Worm (Caenorhabditis elegans) whole organism, L2 larva: ENCODE data around the gene C17H12.37.

ENCODE experiments used
- Y55F3AM.14 ChIP-seq: fragments of 200-800 bp; sonication (Bioruptor generic); optimal IDR thresholded peaks from 2 replicates; lab custom pipeline; 2018; ENCODE audit warnings: mild to moderate bottlenecking, missing genetic modification characterization, missing compliant biosample characterization
- ZK546.5 ChIP-seq: sonication (generic microtip); optimal IDR thresholded peaks from 2 replicates; lab custom pipeline; 2017; ENCODE audit warnings: missing biosample characterization, missing genetic modification characterization
- alr-1 ChIP-seq: fragments of 150-350 bp; optimal IDR thresholded peaks from 2 replicates; lab custom pipeline; 2014; ENCODE audit warnings: missing biosample characterization, missing genetic modification characterization
- aly-2 ChIP-seq: fragments of 150-350 bp; optimal IDR thresholded peaks from 2 replicates; lab custom pipeline; 2014; ENCODE audit warnings: missing biosample characterization, missing genetic modification characterization
- ama-1 ChIP-seq: fragments of 150-350 bp; optimal IDR thresholded peaks from 2 replicates; lab custom pipeline; 2018; ENCODE audit warnings: inconsistent platforms
- ceh-82 ChIP-seq: fragments of 150-350 bp; optimal IDR thresholded peaks from 2 replicates; lab custom pipeline; 2014; ENCODE audit warnings: missing biosample characterization, missing genetic modification characterization
- crh-2 ChIP-seq: sonication (generic microtip); optimal IDR thresholded peaks from 2 replicates; lab custom pipeline; 2017; ENCODE audit warnings: missing biosample characterization, missing genetic modification characterization
- dmd-4 ChIP-seq: sonication (generic microtip); optimal IDR thresholded peaks from 2 replicates; lab custom pipeline; 2017; ENCODE audit warnings: missing biosample characterization, missing genetic modification characterization
- egl-27 ChIP-seq: sonication (generic microtip); optimal IDR thresholded peaks from 3 replicates; lab custom pipeline; 2017; ENCODE audit warnings: missing biosample characterization, missing genetic modification reagents, missing genetic modification characterization
- elt-3 ChIP-seq: sonication (generic microtip); optimal IDR thresholded peaks from 2 replicates; lab custom pipeline; 2017; ENCODE audit warnings: missing biosample characterization, missing genetic modification characterization
- fos-1 ChIP-seq: fragments of 150-350 bp; optimal IDR thresholded peaks from 2 replicates; lab custom pipeline; 2014; ENCODE audit warnings: missing biosample characterization, missing genetic modification characterization
- gmeb-1 ChIP-seq: fragments of 150-350 bp; optimal IDR thresholded peaks from 2 replicates; lab custom pipeline; 2014; ENCODE audit warnings: missing biosample characterization, missing genetic modification characterization
- lin-11 ChIP-seq: fragments of 150-350 bp; sonication (generic microtip); optimal IDR thresholded peaks from 2 replicates; lab custom pipeline; 2014; ENCODE audit warnings: missing biosample characterization, missing genetic modification characterization, inconsistent platforms, mixed read lengths
- lsy-2 ChIP-seq, 2 experiments: fragments of 150-350 bp in 1 of 2; sonication (generic microtip) in 1 of 2; optimal IDR thresholded peaks; 2 replicates each; lab custom pipeline; 2014 to 2017; ENCODE audit warnings: missing biosample characterization in 2 of 2, missing genetic modification characterization in 2 of 2
- mab-5 ChIP-seq: fragments of 150-350 bp; optimal IDR thresholded peaks from 2 replicates; lab custom pipeline; 2014; ENCODE audit warnings: missing biosample characterization, missing genetic modification characterization
- mdl-1 ChIP-seq, 2 experiments: fragments of 150-350 bp in 1 of 2; sonication (generic microtip) in 1 of 2; optimal IDR thresholded peaks; 2 replicates each; lab custom pipeline; 2017; ENCODE audit warnings: missing biosample characterization in 2 of 2, missing genetic modification characterization in 2 of 2
- nhr-10 ChIP-seq: sonication (generic microtip); optimal IDR thresholded peaks from 2 replicates; lab custom pipeline; 2017; ENCODE audit warnings: missing biosample characterization, missing genetic modification characterization
- nhr-11 ChIP-seq: fragments of 150-350 bp; optimal IDR thresholded peaks from 2 replicates; lab custom pipeline; 2014; ENCODE audit warnings: missing biosample characterization, missing genetic modification characterization
- nhr-21 ChIP-seq: fragments of 150-350 bp; optimal IDR thresholded peaks from 2 replicates; lab custom pipeline; 2014; ENCODE audit warnings: missing biosample characterization, missing genetic modification characterization
- nhr-23 ChIP-seq: fragments of 150-350 bp; optimal IDR thresholded peaks from 2 replicates; lab custom pipeline; 2014; ENCODE audit warnings: missing biosample characterization, missing genetic modification reagents, missing genetic modification characterization
- nhr-25 ChIP-seq: fragments of 150-350 bp; sonication (generic microtip); optimal IDR thresholded peaks from 3 replicates; lab custom pipeline; 2014; ENCODE audit warnings: missing biosample characterization, missing genetic modification characterization
- nhr-77 ChIP-seq: fragments of 150-350 bp; optimal IDR thresholded peaks from 2 replicates; lab custom pipeline; 2014; ENCODE audit warnings: missing biosample characterization, missing genetic modification characterization
- peb-1 ChIP-seq: fragments of 150-350 bp; optimal IDR thresholded peaks from 2 replicates; lab custom pipeline; 2014; ENCODE audit warnings: missing biosample characterization, missing genetic modification characterization
- sem-4 ChIP-seq: fragments of 150-350 bp; optimal IDR thresholded peaks from 2 replicates; lab custom pipeline; 2014; ENCODE audit warnings: missing biosample characterization, missing genetic modification reagents, missing genetic modification characterization
- sma-3 ChIP-seq: sonication (generic microtip); optimal IDR thresholded peaks from 2 replicates; lab custom pipeline; 2016; ENCODE audit warnings: missing genetic modification reagents, missing genetic modification characterization, missing compliant biosample characterization
- sma-9 ChIP-seq, 2 experiments: fragments of 150-350 bp in 1 of 2; sonication (generic microtip) in 1 of 2; optimal IDR thresholded peaks; 2 replicates each; lab custom pipeline; 2014 to 2016; ENCODE audit warnings: missing genetic modification characterization in 2 of 2, mild to moderate bottlenecking in 1 of 2, missing biosample characterization in 1 of 2, missing compliant biosample characterization in 1 of 2, missing genetic modification reagents in 1 of 2, moderate library complexity in 1 of 2
- snpc-4 ChIP-seq: fragments of 150-350 bp; optimal IDR thresholded peaks from 2 replicates; lab custom pipeline; 2014; ENCODE audit warnings: missing biosample characterization, missing genetic modification characterization
- unc-55 ChIP-seq: fragments of 150-350 bp; sonication (generic microtip); optimal IDR thresholded peaks from 3 replicates; lab custom pipeline; 2014; ENCODE audit warnings: missing biosample characterization, missing genetic modification reagents, missing genetic modification characterization
- unc-62 ChIP-seq: fragments of 150-350 bp; optimal IDR thresholded peaks from 2 replicates; lab custom pipeline; 2014; ENCODE audit warnings: missing biosample characterization, missing genetic modification reagents, missing genetic modification characterization
- zag-1 ChIP-seq: fragments of 150-350 bp; optimal IDR thresholded peaks from 2 replicates; lab custom pipeline; 2014; ENCODE audit warnings: missing biosample characterization, missing genetic modification characterization
- ztf-1 ChIP-seq: fragments of 200-800 bp; sonication (Bioruptor generic); conservative IDR thresholded peaks from 2 replicates; pipeline ENCODE4 v1.3.6; 2022; ENCODE audit warnings: missing genetic modification characterization, missing compliant biosample characterization
- ztf-11 ChIP-seq: sonication (generic microtip); optimal IDR thresholded peaks from 2 replicates; lab custom pipeline; 2017; ENCODE audit warnings: missing biosample characterization, missing genetic modification characterization

Gene C17H12.37

DNA sequence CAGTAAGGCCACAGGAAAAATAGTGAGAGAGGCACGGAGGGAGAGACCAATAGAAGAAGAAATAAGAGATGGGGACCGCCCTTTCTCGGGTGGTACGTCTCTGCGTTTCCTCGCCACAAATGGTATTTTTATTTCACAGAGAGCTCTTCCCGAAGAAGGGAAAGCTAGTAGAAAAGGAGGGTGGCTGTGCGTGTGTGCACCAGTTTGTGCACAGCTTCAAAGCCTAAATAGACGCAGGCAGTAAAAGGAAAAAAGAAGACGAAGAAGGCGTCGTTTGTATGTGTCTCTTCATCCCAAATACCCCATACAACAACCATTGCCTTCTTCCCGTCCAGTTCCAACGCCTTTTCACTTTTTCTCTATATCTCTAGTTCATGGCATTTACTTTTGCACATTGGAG lies 4.8 kb downstream of the C17H12.37 start (continued):
- no peak for TF ChIP-seq nhr-11 (tag; lab: Kevin White, UChicago)
- TF ChIP-seq lsy-2 (tag; optimal IDR thresholded peaks at IDR 0.05; lab: Kevin White, UChicago) = peak; percentile 53 to 66
- TF ChIP-seq aly-2 (tag; lab: Kevin White, UChicago) = no peak
- TF ChIP-seq Y55F3AM.14 (GFP tag; lab: Kevin White, UChicago) = peak; percentile 29
- TF ChIP-seq lin-11 (tag; lab: Kevin White, UChicago) = peak; percentile 27
- no peak for TF ChIP-seq peb-1 (tag; lab: Kevin White, UChicago)
- no peak for TF ChIP-seq fos-1 (tag; lab: Kevin White, UChicago)

- TF ChIP-seq unc-62 (GFP tag; lab: Kevin White, UChicago) = no peak
- TF ChIP-seq Y55F3AM.14 (GFP tag; lab: Kevin White, UChicago) = no peak
- TF ChIP-seq sem-4 (tag; lab: Kevin White, UChicago) = no peak
- TF ChIP-seq ztf-1 (GFP tag; lab: Robert Waterston, UW) = no peak
- no peak for TF ChIP-seq sma-9 (GFP tag; optimal IDR thresholded peaks at IDR 0.05; lab: Kevin White, UChicago)
- no peak for TF ChIP-seq sma-9 (tag; optimal IDR thresholded peaks at IDR 0.05; lab: Kevin White, UChicago)
- TF ChIP-seq fos-1 (tag; lab: Kevin White, UChicago) = no peak
- TF ChIP-seq nhr-77 (tag; lab: Kevin White, UChicago) = no peak
- TF ChIP-seq mdl-1 (tag; optimal IDR thresholded peaks at IDR 0.05; lab: Kevin White, UChicago) = no peak
- no peak for TF ChIP-seq ZK546.5
- no peak for TF ChIP-seq elt-3 (tag; lab: Kevin White, UChicago)
- no peak for TF ChIP-seq egl-27 (tag; lab: Kevin White, UChicago)
- no peak for TF ChIP-seq alr-1 (tag; lab: Kevin White, UChicago)
- TF ChIP-seq aly-2 (tag; lab: Kevin White, UChicago) = no peak
- TF ChIP-seq nhr-25 (tag; lab: Kevin White, UChicago) = no peak
- no peak for TF ChIP-seq unc-55
- TF ChIP-seq nhr-10 (tag; lab: Kevin White, UChicago) = no peak
- no peak for TF ChIP-seq dmd-4
- TF ChIP-seq snpc-4 = no peak
These were observed 6.9 kb downstream of the C17H12.37 start, which contains the start of gene ceh-48 for ce11 chrIV:6811808-6812207. Gene ceh-48, plus strand, starts transcription at chrIV:6812108.

DNA sequence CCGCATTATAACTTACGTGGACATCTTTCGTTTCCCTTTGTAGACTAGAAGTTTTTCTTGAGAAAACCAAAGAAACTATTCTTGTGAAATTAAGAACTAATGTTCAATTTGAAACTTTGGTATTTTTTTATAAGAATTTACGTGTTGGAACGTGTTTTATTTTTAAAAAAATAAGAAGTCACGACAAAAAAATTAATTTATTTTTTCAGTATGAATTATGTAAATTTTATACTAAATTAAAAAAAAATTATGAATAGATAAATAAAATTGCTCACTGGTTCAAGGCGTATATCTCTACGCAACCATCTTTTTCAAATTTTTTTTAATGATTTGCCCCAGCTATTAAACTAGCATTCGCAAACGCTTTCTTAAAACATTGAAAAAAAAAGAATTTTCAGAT lies 12.6 kb downstream of the C17H12.37 start, which contains the start of gene C17H12.5:
C17H12.5 (minus strand) TSS at position 101 of the 400 bp plus-strand sequence.
- TF ChIP-seq gmeb-1 (no peak), crh-2 (tag; lab: Kevin White, UChicago) (no peak), ceh-82 (tag; lab: Kevin White, UChicago) (no peak), sma-9 (GFP tag; optimal IDR thresholded peaks at IDR 0.05; lab: Kevin White, UChicago) (no peak), sma-9 (tag; optimal IDR thresholded peaks at IDR 0.05; lab: Kevin White, UChicago) (no peak), elt-3 (tag; lab: Kevin White, UChicago) (no peak), sem-4 (tag; lab: Kevin White, UChicago) (no peak), aly-2 (tag; lab: Kevin White, UChicago) (no peak), alr-1 (tag; lab: Kevin White, UChicago) (no peak), nhr-21 (no peak), nhr-77 (tag; lab: Kevin White, UChicago) (no peak), lin-11 (tag; lab: Kevin White, UChicago) (no peak), ama-1 (lab: Kevin White, UChicago) (no peak), lsy-2 (tag; optimal IDR thresholded peaks at IDR 0.05; lab: Kevin White, UChicago) (no peak), fos-1 (tag; lab: Kevin White, UChicago) (no peak), nhr-23 (no peak)
- TF ChIP-seq, all 48 proteins: peak for 0

DNA sequence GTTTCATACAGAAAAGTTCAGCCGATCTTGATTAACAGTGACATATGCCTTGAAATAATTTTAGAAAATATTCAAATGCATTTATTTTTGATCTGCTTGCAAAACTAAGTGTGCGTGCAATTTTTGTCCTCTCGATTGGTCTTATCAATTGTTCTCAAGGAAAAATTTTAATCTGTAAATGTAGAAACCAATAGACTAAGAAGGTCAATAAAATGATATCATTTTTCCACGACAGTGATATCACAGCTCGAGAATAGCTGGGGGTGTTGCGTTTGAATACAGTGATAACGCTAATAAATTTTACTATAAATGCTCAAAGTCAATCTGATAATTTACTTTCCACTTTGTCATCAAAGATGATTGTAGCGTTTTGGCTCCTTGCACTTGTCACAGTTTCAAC lies 13.5 kb downstream of the C17H12.37 start, which contains the start of gene C17H12.8:
C17H12.8 (plus strand) TSS at position 335 of the 400 bp plus-strand sequence.
- TF ChIP-seq ZK546.5 = no peak
- TF ChIP-seq ztf-11 (tag; lab: Kevin White, UChicago) = no peak
- no peak for TF ChIP-seq snpc-4
- peak; percentile 73 for TF ChIP-seq fos-1 (tag; lab: Kevin White, UChicago)
- peak; percentile 48 for TF ChIP-seq sma-9 (GFP tag; optimal IDR thresholded peaks at IDR 0.05; lab: Kevin White, UChicago)
- TF ChIP-seq sma-9 (tag; optimal IDR thresholded peaks at IDR 0.05; lab: Kevin White, UChicago) = no peak
- TF ChIP-seq nhr-21 = no peak

DNA sequence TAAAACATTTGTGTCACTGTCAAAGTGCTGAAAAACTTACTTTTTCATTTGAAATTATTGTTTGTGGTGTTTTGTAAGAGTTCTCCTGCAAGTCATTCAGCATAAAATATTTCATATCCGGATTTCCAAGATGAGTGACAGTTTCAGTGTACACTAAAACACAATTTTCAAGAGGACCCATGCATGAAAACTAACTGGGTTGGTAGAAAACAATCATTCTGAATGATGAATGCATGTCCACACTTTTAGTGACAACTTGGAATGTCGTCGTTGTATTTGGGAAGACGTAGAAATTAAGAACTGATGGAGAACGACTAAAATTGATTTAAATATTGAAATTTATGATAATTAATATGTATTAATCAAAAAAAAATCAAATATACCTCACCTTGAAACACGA lies 16.8 kb downstream of the C17H12.37 start:
- no peak for TF ChIP-seq nhr-11 (tag; lab: Kevin White, UChicago)
- no peak for TF ChIP-seq sma-3 (GFP tag; lab: Kevin White, UChicago)
- no peak for TF ChIP-seq unc-55
- no peak for TF ChIP-seq alr-1 (tag; lab: Kevin White, UChicago)
- no peak for TF ChIP-seq aly-2 (tag; lab: Kevin White, UChicago)
- TF ChIP-seq zag-1 (tag; lab: Kevin White, UChicago) = no peak
- no peak for TF ChIP-seq mab-5
- no peak for TF ChIP-seq snpc-4
